Worm (Caenorhabditis elegans): ENCODE results near the gene mttu-1.

The mttu-1 gene

ce11 chrIV:11316106-11316505, 19.4 kb upstream of the mttu-1 start:
- TF ChIP-seq lag-1 (GFP tag; IDR thresholded peaks at IDR 0.05), result no peak
- TF ChIP-seq nhr-80 (tag; optimal IDR thresholded peaks at IDR 0.05), result peak; percentile 5
- TF ChIP-seq ZK185.1 (tag; optimal IDR thresholded peaks at IDR 0.05; ENCODE audit: poor library complexity, severe bottlenecking), result no peak
- no peak for TF ChIP-seq K11D2.4 (GFP tag; IDR thresholded peaks at IDR 0.05)

DNA sequence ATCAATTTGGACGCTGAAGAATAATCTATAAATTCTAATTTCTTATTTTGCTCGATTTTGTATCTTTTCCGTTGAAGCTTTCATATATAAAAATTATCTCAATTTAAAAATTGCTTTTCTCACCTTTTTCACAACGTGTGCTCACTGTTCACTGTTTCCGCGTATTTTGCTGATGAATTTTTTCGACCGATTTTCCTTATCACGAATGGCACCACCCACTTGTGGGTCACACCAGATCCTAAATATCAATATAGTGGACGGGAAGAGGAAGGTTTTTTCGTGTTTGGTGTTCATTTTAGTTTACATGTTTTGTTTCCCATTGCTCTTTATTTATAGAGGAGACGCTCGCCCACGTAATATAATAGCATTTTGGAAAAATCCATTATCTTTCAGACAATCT, 19.0 kb upstream of the mttu-1 start:
- TF ChIP-seq sea-2 (GFP tag; IDR thresholded peaks at IDR 0.05) (no peak), hsf-1 (GFP tag; IDR thresholded peaks at IDR 0.05) (peak; percentile 51; the same call in 1 of the 2 replicates), nhr-80 (tag; optimal IDR thresholded peaks at IDR 0.05) (no peak)

DNA sequence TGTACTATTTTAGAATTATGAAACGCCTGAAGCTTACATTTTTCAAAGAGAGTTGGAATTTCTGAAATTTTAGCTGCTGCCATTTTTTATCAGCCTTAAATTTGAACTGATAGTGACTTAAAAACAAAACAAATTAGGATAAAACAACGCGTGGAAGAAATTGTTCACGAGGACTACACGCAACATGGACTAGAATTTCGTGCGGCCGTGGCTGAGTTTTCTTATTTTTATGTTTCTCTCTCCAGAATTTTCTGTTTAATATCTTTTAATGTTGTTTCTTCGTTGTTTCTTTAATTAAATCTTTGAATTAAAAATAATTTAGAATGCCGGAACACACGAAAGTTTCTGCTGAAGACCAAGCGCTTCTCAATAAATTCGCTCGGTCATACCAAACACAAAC, 18.2 kb upstream of the mttu-1 start, which contains the start of the genes B0035.3, B0035.22 and pfd-4:
TSS of gene B0035.3 (minus strand) at position 114 of the 400 bp plus-strand sequence.
TSS of gene B0035.22 (plus strand) at position 269 of the 400 bp plus-strand sequence.
TSS of gene pfd-4 (plus strand) at position 323 of the 400 bp plus-strand sequence.
- TF ChIP-seq egl-18 (GFP tag; IDR thresholded peaks at IDR 0.05), result no peak
- TF ChIP-seq madf-8 (GFP tag; conservative IDR thresholded peaks at IDR 0.05), result no peak
- peak; percentile 62 for TF ChIP-seq ZK185.1 (tag; optimal IDR thresholded peaks at IDR 0.05; ENCODE audit: poor library complexity, severe bottlenecking)
- TF ChIP-seq let-607 (tag; optimal IDR thresholded peaks at IDR 0.05), result peak in 1 of 2 experiments; percentile 52
- TF ChIP-seq madf-6 (GFP tag; IDR thresholded peaks at IDR 0.05), result peak; percentile 34; the same call in 1 of the 2 replicates
- no peak for TF ChIP-seq efl-1 (GFP tag; optimal IDR thresholded peaks at IDR 0.05)
- peak; percentile 50 for TF ChIP-seq unc-130 (GFP tag; optimal IDR thresholded peaks at IDR 0.05)
- no peak for TF ChIP-seq B0035.1 (tag; optimal IDR thresholded peaks at IDR 0.05)
- no peak for TF ChIP-seq zfh-2 (GFP tag; conservative IDR thresholded peaks at IDR 0.05)
- peak; percentile 35 for TF ChIP-seq ceh-27 (GFP tag; optimal IDR thresholded peaks at IDR 0.05)
- TF ChIP-seq nhr-120 (GFP tag; IDR thresholded peaks at IDR 0.05), result no peak
- no peak for TF ChIP-seq F49E8.2 (tag; optimal IDR thresholded peaks at IDR 0.05; ENCODE audit: insufficient read depth)
- TF ChIP-seq Y53F4B.3 (GFP tag; IDR thresholded peaks at IDR 0.05), result no peak
- peak; percentile 45 for TF ChIP-seq dox-1 (GFP tag; IDR thresholded peaks at IDR 0.05)
- TF ChIP-seq zim-3 (tag; optimal IDR thresholded peaks at IDR 0.05), result no peak
- no peak for TF ChIP-seq ceh-58 (GFP tag; IDR thresholded peaks at IDR 0.05)
- no peak for TF ChIP-seq F57C9.4 (tag; optimal IDR thresholded peaks at IDR 0.05)
- no peak for TF ChIP-seq F57A8.1 (GFP tag; optimal IDR thresholded peaks at IDR 0.05)
- no peak for TF ChIP-seq hmg-20 (GFP tag; IDR thresholded peaks at IDR 0.05)
- TF ChIP-seq hrde-1 (tag; optimal IDR thresholded peaks at IDR 0.05; ENCODE audit: borderline replicate concordance), result no peak
- no peak for TF ChIP-seq lsl-1 (GFP tag; optimal IDR thresholded peaks at IDR 0.05)
- TF ChIP-seq lin-40 (tag; optimal IDR thresholded peaks at IDR 0.05), result peak; percentile 13
- TF ChIP-seq rec-8 (tag; optimal IDR thresholded peaks at IDR 0.05), result peak in 1 of 2 experiments; percentile 2
- TF ChIP-seq chd-7 (tag; optimal IDR thresholded peaks at IDR 0.05), result no peak
- no peak for TF ChIP-seq him-1 (tag; optimal IDR thresholded peaks at IDR 0.05)
- TF ChIP-seq attf-3 (GFP tag; conservative IDR thresholded peaks at IDR 0.05), result no peak
- TF ChIP-seq snpc-4 (GFP tag; optimal IDR thresholded peaks at IDR 0.05), result no peak
- no peak for TF ChIP-seq snpc-4 (tag; optimal IDR thresholded peaks at IDR 0.05)
- TF ChIP-seq tbp1 (GFP tag; optimal IDR thresholded peaks at IDR 0.05), result no peak
- TF ChIP-seq athp-1 (tag; optimal IDR thresholded peaks at IDR 0.05), result no peak
- TF ChIP-seq madf-3 (GFP tag; IDR thresholded peaks at IDR 0.05), result no peak
- no peak for TF ChIP-seq nfyb-1 (GFP tag; IDR thresholded peaks at IDR 0.05)
- TF ChIP-seq pha-4 (tag; optimal IDR thresholded peaks at IDR 0.05), result no peak
- TF ChIP-seq let-526 (GFP tag; IDR thresholded peaks at IDR 0.05), result 0 out of 2 replicates have a peak, but pooled peaks have one; percentile 52
- TF ChIP-seq rcor-1 (GFP tag; IDR thresholded peaks at IDR 0.05), result no peak
- TF ChIP-seq F23B12.7 (tag; optimal IDR thresholded peaks at IDR 0.05; ENCODE audit: insufficient read depth), result no peak
- TF ChIP-seq ceh-40 (GFP tag; IDR thresholded peaks at IDR 0.05), result no peak
- no peak for TF ChIP-seq egrh-3 (GFP tag; IDR thresholded peaks at IDR 0.05)
- no peak for TF ChIP-seq sptf-2 (GFP tag; optimal IDR thresholded peaks at IDR 0.05)
- no peak for TF ChIP-seq nhr-27 (tag; optimal IDR thresholded peaks at IDR 0.05)
